Worm (Caenorhabditis elegans): ENCODE data around the gene F17E9.15.

- TF ChIP-seq cog-1 (tag; optimal IDR thresholded peaks at IDR 0.05) (no peak), ref-1 (GFP tag; conservative IDR thresholded peaks at IDR 0.05) (no peak), flt-1 (GFP tag; IDR thresholded peaks at IDR 0.05) (no peak), T22C8.4 (GFP tag; IDR thresholded peaks at IDR 0.05) (no peak)
Observed at ce11 chrIV:8333954-8333987, 13.4 kb upstream of the F17E9.15 start, which contains the start of gene his-31.
